Worm (Caenorhabditis elegans) whole organism, midembryonic: Measurements from ENCODE around the gene T28A11.22.

Source experiments
- cog-1 ChIP-seq: sonication (generic microtip); optimal IDR thresholded peaks from 2 replicates; lab custom pipeline; 2016; ENCODE audit warnings: missing genetic modification characterization, missing compliant biosample characterization
- flt-1 ChIP-seq: fragments of 200-800 bp; sonication (Bioruptor generic); IDR thresholded peaks from 2 replicates; pipeline ENCODE4 v1.3.6; 2022; ENCODE audit warnings: missing genetic modification characterization, missing compliant biosample characterization
- klf-2 ChIP-seq: fragments of 200-800 bp; sonication (Bioruptor generic); conservative IDR thresholded peaks from 2 replicates; pipeline ENCODE4 v1.3.6; 2022; ENCODE audit warnings: missing genetic modification reagents, missing genetic modification characterization, missing compliant biosample characterization
- ref-1 ChIP-seq: fragments of 200-800 bp; sonication (Bioruptor generic); conservative IDR thresholded peaks from 2 replicates; pipeline ENCODE4 v1.3.6; 2022; ENCODE audit warnings: missing genetic modification reagents, missing genetic modification characterization, missing compliant biosample characterization
- tab-1 ChIP-seq: fragments of 200-800 bp; sonication (Bioruptor generic); IDR thresholded peaks from 2 replicates; pipeline ENCODE4 v1.3.6; 2022; ENCODE audit warnings: missing genetic modification characterization, missing compliant biosample characterization
- ztf-23 ChIP-seq: fragments of 200-800 bp; sonication (Bioruptor generic); IDR thresholded peaks from 2 replicates; pipeline ENCODE4 v1.3.6; 2022; ENCODE audit warnings: missing genetic modification reagents, missing genetic modification characterization, missing compliant biosample characterization
- ztf-29 ChIP-seq: fragments of 200-800 bp; sonication (Bioruptor generic); IDR thresholded peaks from 2 replicates; pipeline ENCODE4 v1.3.6; 2022; ENCODE audit warnings: missing genetic modification reagents, missing genetic modification characterization, missing compliant biosample characterization

DNA sequence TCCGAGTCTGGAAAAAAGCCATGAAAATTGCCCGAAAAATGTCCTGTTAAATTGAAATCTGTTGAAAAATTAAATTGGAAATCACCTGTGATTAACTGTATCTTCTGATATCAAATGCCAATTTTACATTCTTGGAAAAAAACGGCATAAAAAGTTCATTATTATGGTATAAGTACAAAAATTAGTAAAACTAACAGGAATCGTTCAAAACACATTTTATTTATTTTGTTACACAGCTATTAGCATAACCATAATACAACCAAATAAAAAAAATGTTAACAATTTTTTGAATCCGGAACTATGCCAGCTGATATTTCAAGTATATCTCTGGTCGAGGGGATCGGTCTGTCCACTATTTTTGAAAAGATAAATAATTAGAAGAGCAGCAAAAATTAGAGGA, 26.8 kb upstream of the T28A11.22 start, which contains the start of gene K08D9.10:
- TF ChIP-seq klf-2 (GFP tag; lab: Robert Waterston, UW): no peak
- TF ChIP-seq ztf-23 (GFP tag; lab: Robert Waterston, UW): no peak
- no peak for TF ChIP-seq flt-1 (GFP tag; lab: Robert Waterston, UW)
- no peak for TF ChIP-seq ref-1 (GFP tag; lab: Robert Waterston, UW)
- TF ChIP-seq cog-1 (tag; lab: Kevin White, UChicago): no peak
- TF ChIP-seq tab-1 (GFP tag; lab: Robert Waterston, UW): no peak
- no peak for TF ChIP-seq ztf-29
